Worm (Caenorhabditis elegans): ENCODE data around the gene C50E3.12.
A peak's percentile ranks its signal among the peaks of the same experiment; 100 is the strongest.

C50E3.12 gene

ce11 chrV:7624652-7625051 is 2.8 kb upstream of the C50E3.12 start, which contains the start of gene grsp-4:
Gene grsp-4 (plus strand): TSS chrV:7624952.
- TF ChIP-seq unc-62 (GFP tag; optimal IDR thresholded peaks at IDR 0.05) (no peak), R02D3.7 (tag; optimal IDR thresholded peaks at IDR 0.05) (no peak), ztf-11 (tag; optimal IDR thresholded peaks at IDR 0.05) (no peak), egl-5 (tag; optimal IDR thresholded peaks at IDR 0.05) (no peak), mml-1 (tag; optimal IDR thresholded peaks at IDR 0.05) (no peak), ceh-28 (tag; optimal IDR thresholded peaks at IDR 0.05) (no peak), ceh-82 (tag; optimal IDR thresholded peaks at IDR 0.05) (no peak), jun-1 (tag; optimal IDR thresholded peaks at IDR 0.05) (no peak), mdl-1 (tag; optimal IDR thresholded peaks at IDR 0.05) (no peak), fkh-10 (GFP tag; optimal IDR thresholded peaks at IDR 0.05) (no peak), pha-4 (tag; optimal IDR thresholded peaks at IDR 0.05) (no peak), elt-3 (tag; optimal IDR thresholded peaks at IDR 0.05) (no peak)

- TF ChIP-seq elt-1 (tag; optimal IDR thresholded peaks at IDR 0.05) (no peak), egl-27 (tag; optimal IDR thresholded peaks at IDR 0.05) (no peak), zag-1 (tag; optimal IDR thresholded peaks at IDR 0.05) (no peak), ceh-82 (tag; optimal IDR thresholded peaks at IDR 0.05) (no peak), aly-2 (tag; optimal IDR thresholded peaks at IDR 0.05) (no peak), fkh-10 (GFP tag; optimal IDR thresholded peaks at IDR 0.05) (no peak), mml-1 (tag; optimal IDR thresholded peaks at IDR 0.05) (no peak), nhr-12 (tag; optimal IDR thresholded peaks at IDR 0.05) (no peak), jun-1 (tag; optimal IDR thresholded peaks at IDR 0.05) (no peak), nhr-43 (tag; optimal IDR thresholded peaks at IDR 0.05; ENCODE audit: poor library complexity, severe bottlenecking) (no peak), snpc-4 (tag; optimal IDR thresholded peaks at IDR 0.05) (no peak), nhr-25 (tag; optimal IDR thresholded peaks at IDR 0.05) (no peak), ceh-28 (tag; optimal IDR thresholded peaks at IDR 0.05) (no peak), fos-1 (tag; optimal IDR thresholded peaks at IDR 0.05) (no peak), skn-1 (tag; optimal IDR thresholded peaks at IDR 0.05) (no peak), ceh-9 (tag; optimal IDR thresholded peaks at IDR 0.05) (no peak), ZK546.5 (tag; optimal IDR thresholded peaks at IDR 0.05) (no peak)
Observed at ce11 chrV:7624152-7624551, 2.3 kb upstream of the C50E3.12 start, which contains the start of gene C50E3.13. Gene C50E3.13 (minus strand): TSS chrV:7624252.

- TF ChIP-seq eor-1 (tag; optimal IDR thresholded peaks at IDR 0.05), result no peak
- TF ChIP-seq nhr-77 (tag; optimal IDR thresholded peaks at IDR 0.05), result no peak
- no peak for TF ChIP-seq nhr-28 (tag; optimal IDR thresholded peaks at IDR 0.05)
- no peak for TF ChIP-seq daf-12 (tag; optimal IDR thresholded peaks at IDR 0.05)
- TF ChIP-seq ceh-28 (tag; optimal IDR thresholded peaks at IDR 0.05), result no peak
- no peak for TF ChIP-seq nhr-43 (tag; optimal IDR thresholded peaks at IDR 0.05; ENCODE audit: poor library complexity, severe bottlenecking)
- TF ChIP-seq nhr-76 (tag; optimal IDR thresholded peaks at IDR 0.05), result no peak
- no peak for TF ChIP-seq fkh-10 (GFP tag; optimal IDR thresholded peaks at IDR 0.05)
- no peak for TF ChIP-seq ztf-11 (tag; optimal IDR thresholded peaks at IDR 0.05)
- no peak for TF ChIP-seq tbx-2 (tag; optimal IDR thresholded peaks at IDR 0.05)
- no peak for TF ChIP-seq lsy-12 (tag; optimal IDR thresholded peaks at IDR 0.05)
Observed at ce11 chrV:7618114-7618513, 3.7 kb downstream of the C50E3.12 start, which contains the start of gene C50E3.15. Gene C50E3.15 (plus strand): TSS chrV:7618414.

- TF ChIP-seq unc-62 (GFP tag; optimal IDR thresholded peaks at IDR 0.05) (no peak), ceh-16 (tag; optimal IDR thresholded peaks at IDR 0.05) (no peak), lin-15B (tag; optimal IDR thresholded peaks at IDR 0.05) (no peak), tbx-2 (tag; optimal IDR thresholded peaks at IDR 0.05) (no peak)
Observed at ce11 chrV:7612044-7612443, 9.8 kb downstream of the C50E3.12 start, which contains the start of gene clec-215. Gene clec-215 (plus strand): TSS chrV:7612344.

ce11 chrV:7609698-7610420 is 12.0 kb downstream of the C50E3.12 start, which contains the start of the genes folt-3 and clec-214:
Gene folt-3 (minus strand): TSS chrV:7609748.
Gene clec-214 (plus strand): TSS chrV:7610370.
- TF ChIP-seq elt-2 (tag; optimal IDR thresholded peaks at IDR 0.05) (peak; percentile 56), nhr-28 (tag; optimal IDR thresholded peaks at IDR 0.05) (no peak), unc-62 (GFP tag; optimal IDR thresholded peaks at IDR 0.05) (no peak), egl-5 (tag; optimal IDR thresholded peaks at IDR 0.05) (no peak), ceh-82 (tag; optimal IDR thresholded peaks at IDR 0.05) (no peak), nhr-77 (tag; optimal IDR thresholded peaks at IDR 0.05) (no peak), ceh-28 (tag; optimal IDR thresholded peaks at IDR 0.05) (no peak)

Data from whole organism, L3 larva.